Worm (Caenorhabditis elegans): ENCODE measurements around the gene pqn-74.

Gene pqn-74

DNA sequence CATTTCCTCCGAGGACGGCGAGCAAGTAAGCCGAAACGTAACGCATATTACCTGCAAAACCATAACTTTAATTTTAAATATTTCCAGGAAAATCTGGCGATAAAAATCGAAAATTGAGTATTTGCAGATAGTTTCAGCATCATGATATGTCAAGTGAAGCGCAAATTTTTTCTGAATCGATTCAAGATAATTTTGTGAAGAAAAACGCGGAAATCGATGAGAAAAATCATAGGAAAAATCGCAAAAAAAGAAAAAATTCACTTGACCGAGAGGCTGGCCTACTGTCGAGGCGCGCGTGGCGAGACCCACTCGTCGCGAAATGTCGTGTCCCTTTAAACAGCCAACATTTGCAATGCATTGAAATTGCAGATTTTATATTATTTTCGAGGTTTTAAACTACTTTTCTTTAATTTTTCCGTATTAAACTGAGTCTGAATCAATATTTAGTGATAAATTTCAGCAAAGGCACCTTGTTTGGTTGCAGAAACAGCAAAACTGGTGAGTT is 39.1 kb upstream of the pqn-74 start, which contains the start of the genes rla-2, popl-7 and Y62E10A.24:
TSS of gene rla-2 (minus strand) at position 51 of the 505 bp plus-strand sequence.
TSS of gene popl-7 (plus strand) at position 455 of the 505 bp plus-strand sequence.
TSS of gene Y62E10A.24 (plus strand) at position 476 of the 505 bp plus-strand sequence.
- TF ChIP-seq cnd-1 (tag; optimal IDR thresholded peaks at IDR 0.05) (no peak), ztf-11 (tag; optimal IDR thresholded peaks at IDR 0.05) (no peak), lsy-2 (tag; optimal IDR thresholded peaks at IDR 0.05) (peak; percentile 87)

DNA sequence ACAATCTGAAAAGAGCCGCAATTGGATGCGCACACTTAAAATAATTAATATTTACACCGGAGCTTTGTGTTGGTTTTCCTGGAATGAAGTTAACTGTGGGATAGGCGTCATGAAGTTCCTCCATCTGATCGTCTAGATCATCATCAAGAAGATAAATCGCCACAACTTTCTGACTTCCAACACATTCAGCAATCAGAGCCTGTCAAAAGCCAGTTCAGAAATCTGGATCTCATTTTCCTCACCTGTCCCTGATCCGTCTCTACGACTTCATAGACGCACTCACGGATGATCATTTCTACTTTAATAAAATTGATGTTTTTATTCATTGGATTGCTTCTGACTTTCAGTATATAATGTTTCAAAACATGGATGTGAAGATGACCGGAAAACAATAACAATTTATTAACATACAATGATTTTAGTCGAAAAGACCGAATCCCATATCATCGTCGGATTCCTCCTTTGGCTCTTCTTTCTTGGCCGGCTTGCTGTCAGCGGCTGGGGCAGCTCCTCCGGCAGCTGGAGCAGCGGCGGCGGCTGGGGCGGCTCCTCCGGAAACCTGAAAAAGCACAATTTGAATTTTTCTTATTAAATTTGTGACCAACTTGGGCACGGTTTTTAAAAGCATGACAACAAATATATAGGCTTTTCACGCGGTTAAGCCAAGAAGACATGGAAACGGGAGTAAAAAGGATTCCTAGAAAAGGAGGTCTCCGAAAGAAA is 38.1 kb upstream of the pqn-74 start, which contains the start of gene agt-1:
TSS of gene agt-1 (minus strand) at position 293 of the 723 bp plus-strand sequence.
- TF ChIP-seq ces-1 (GFP tag; optimal IDR thresholded peaks at IDR 0.05): no peak
- TF ChIP-seq zip-8 (tag; optimal IDR thresholded peaks at IDR 0.05): no peak
- no peak for TF ChIP-seq mab-5 (tag; optimal IDR thresholded peaks at IDR 0.05)
- TF ChIP-seq mep-1 (tag; optimal IDR thresholded peaks at IDR 0.05): no peak
- no peak for TF ChIP-seq ceh-39 (tag; optimal IDR thresholded peaks at IDR 0.05)
- TF ChIP-seq lin-13 (tag; optimal IDR thresholded peaks at IDR 0.05): no peak
- TF ChIP-seq nhr-12 (tag; optimal IDR thresholded peaks at IDR 0.05): no peak
- no peak for TF ChIP-seq pha-4 (tag; optimal IDR thresholded peaks at IDR 0.05)
- no peak for TF ChIP-seq nhr-237 (tag; optimal IDR thresholded peaks at IDR 0.05)
- TF ChIP-seq unc-120 (tag; optimal IDR thresholded peaks at IDR 0.05; ENCODE audit: poor library complexity, severe bottlenecking): no peak
- no peak for TF ChIP-seq blmp-1 (tag; optimal IDR thresholded peaks at IDR 0.05)
- no peak for TF ChIP-seq hlh-1 (tag; optimal IDR thresholded peaks at IDR 0.05)
- TF ChIP-seq snpc-4 (tag; optimal IDR thresholded peaks at IDR 0.05): no peak
- TF ChIP-seq nhr-2 (tag; optimal IDR thresholded peaks at IDR 0.05): no peak
- no peak for TF ChIP-seq tbx-8 (GFP tag; optimal IDR thresholded peaks at IDR 0.05)

DNA sequence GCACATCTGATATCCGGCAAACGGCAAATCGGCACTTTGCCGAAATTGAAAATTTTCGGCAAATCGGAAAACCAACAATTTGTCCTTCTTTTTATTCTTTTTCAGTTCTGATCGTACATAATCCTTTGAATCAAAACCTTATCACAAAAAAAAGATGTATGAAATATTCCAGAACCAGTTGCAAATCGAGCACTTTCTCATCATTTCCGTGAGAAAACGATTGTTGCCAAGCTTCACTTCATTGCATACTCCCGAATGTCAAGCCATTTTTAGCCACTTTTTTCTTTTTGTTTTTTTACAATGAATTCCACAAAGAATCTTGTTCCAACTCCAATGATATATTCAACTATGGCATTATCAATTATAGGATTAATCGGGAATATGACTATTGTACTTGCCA is 33.7 kb upstream of the pqn-74 start, which contains the start of gene srsx-25:
TSS of gene srsx-25 (plus strand) at position 301 of the 400 bp plus-strand sequence.
- TF ChIP-seq lin-32 (GFP tag; optimal IDR thresholded peaks at IDR 0.05) (no peak), zip-8 (tag; optimal IDR thresholded peaks at IDR 0.05) (no peak), flh-1 (GFP tag; optimal IDR thresholded peaks at IDR 0.05) (no peak), ztf-11 (tag; optimal IDR thresholded peaks at IDR 0.05) (no peak), unc-62 (GFP tag; optimal IDR thresholded peaks at IDR 0.05) (no peak), snpc-4 (tag; optimal IDR thresholded peaks at IDR 0.05) (no peak), mep-1 (tag; optimal IDR thresholded peaks at IDR 0.05) (no peak), bed-3 (GFP tag; optimal IDR thresholded peaks at IDR 0.05) (no peak), nhr-28 (tag; optimal IDR thresholded peaks at IDR 0.05) (no peak), blmp-1 (tag; optimal IDR thresholded peaks at IDR 0.05) (no peak), nhr-237 (tag; optimal IDR thresholded peaks at IDR 0.05) (no peak), nhr-76 (tag; optimal IDR thresholded peaks at IDR 0.05) (no peak), ceh-83 (GFP tag; optimal IDR thresholded peaks at IDR 0.05) (no peak), ham-2 (GFP tag; optimal IDR thresholded peaks at IDR 0.05) (no peak), unc-39 (tag; optimal IDR thresholded peaks at IDR 0.05) (no peak), drap-1 (GFP tag; optimal IDR thresholded peaks at IDR 0.05) (no peak), mls-2 (tag; optimal IDR thresholded peaks at IDR 0.05) (no peak), cnd-1 (tag; optimal IDR thresholded peaks at IDR 0.05) (no peak), hlh-1 (tag; optimal IDR thresholded peaks at IDR 0.05) (no peak)

DNA sequence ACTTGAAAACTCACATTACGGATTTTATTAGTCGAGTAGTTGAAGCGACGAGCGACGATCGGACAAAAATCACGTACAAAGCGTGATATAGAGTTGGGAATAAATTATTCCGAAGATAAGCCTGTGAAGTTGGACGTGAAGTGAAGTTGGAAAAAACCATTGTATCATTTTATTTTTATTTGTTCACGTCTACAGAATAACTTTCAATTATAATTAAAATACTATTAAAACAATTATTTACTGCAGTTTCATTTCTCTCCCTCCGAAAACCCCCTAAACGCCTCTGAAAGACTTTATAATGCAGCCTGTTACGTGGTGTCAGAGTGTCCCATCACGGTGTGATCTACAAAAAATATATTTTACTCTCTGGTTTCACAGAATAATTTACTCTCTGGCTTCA is 28.9 kb upstream of the pqn-74 start, which contains the start of gene Y62E10A.3:
TSS of gene Y62E10A.3 (minus strand) at position 101 of the 400 bp plus-strand sequence.
- TF ChIP-seq ces-1 (GFP tag; optimal IDR thresholded peaks at IDR 0.05): no peak
- TF ChIP-seq nhr-12 (tag; optimal IDR thresholded peaks at IDR 0.05): no peak
- no peak for TF ChIP-seq nhr-2 (tag; optimal IDR thresholded peaks at IDR 0.05)
- TF ChIP-seq sem-2 (GFP tag; optimal IDR thresholded peaks at IDR 0.05): no peak
- no peak for TF ChIP-seq ceh-43 (GFP tag; optimal IDR thresholded peaks at IDR 0.05)
- no peak for TF ChIP-seq lin-32 (GFP tag; optimal IDR thresholded peaks at IDR 0.05)
- TF ChIP-seq mls-2 (tag; optimal IDR thresholded peaks at IDR 0.05): no peak
- no peak for TF ChIP-seq M03D4.4 (tag; optimal IDR thresholded peaks at IDR 0.05)
- TF ChIP-seq ceh-83 (GFP tag; optimal IDR thresholded peaks at IDR 0.05): no peak
- no peak for TF ChIP-seq cnd-1 (tag; optimal IDR thresholded peaks at IDR 0.05)
- no peak for TF ChIP-seq hlh-1 (tag; optimal IDR thresholded peaks at IDR 0.05)
- no peak for TF ChIP-seq nhr-76 (tag; optimal IDR thresholded peaks at IDR 0.05)
- TF ChIP-seq elt-3 (tag; optimal IDR thresholded peaks at IDR 0.05): no peak
- no peak for TF ChIP-seq elt-1 (tag; optimal IDR thresholded peaks at IDR 0.05; ENCODE audit: borderline replicate concordance, insufficient read depth)
- TF ChIP-seq unc-62 (GFP tag; optimal IDR thresholded peaks at IDR 0.05): no peak

All from whole organism, mixed stage, embryonic.